Worm (Caenorhabditis elegans) whole organism, young adult: Measurements from ENCODE around the gene tbc-17.

Experiments
- B0019.2 ChIP-seq: fragments of 200-800 bp; sonication (Bioruptor generic); conservative IDR thresholded peaks from 2 replicates; pipeline ENCODE4 v1.3.6; 2022; ENCODE audit warnings: missing genetic modification reagents, missing genetic modification characterization, missing compliant biosample characterization
- B0261.1 ChIP-seq: sonication (generic microtip); optimal IDR thresholded peaks from 2 replicates; lab custom pipeline; 2016; ENCODE audit warnings: mild to moderate bottlenecking, missing genetic modification characterization, moderate library complexity, missing compliant biosample characterization
- C06A6.2 ChIP-seq: fragments of 200-800 bp; sonication (Bioruptor generic); conservative IDR thresholded peaks from 2 replicates; pipeline ENCODE4 v1.3.6; 2022; ENCODE audit warnings: missing genetic modification characterization, missing compliant biosample characterization
- F23B12.7 ChIP-seq: sonication (generic microtip); optimal IDR thresholded peaks from 2 replicates; lab custom pipeline; 2017; ENCODE audit warnings: missing genetic modification characterization, mild to moderate bottlenecking, missing compliant biosample characterization, antibody characterized with exemption, moderate library complexity; ENCODE audit not compliant: insufficient read depth
- F33H1.4 ChIP-seq: fragments of 200-800 bp; sonication (Bioruptor generic); IDR thresholded peaks from 2 replicates; pipeline ENCODE4 v1.3.6; 2022; ENCODE audit warnings: missing genetic modification reagents, missing genetic modification characterization, missing compliant biosample characterization
- F57C9.4 ChIP-seq: sonication (generic microtip); optimal IDR thresholded peaks from 2 replicates; lab custom pipeline; 2017; ENCODE audit warnings: mild to moderate bottlenecking, missing genetic modification characterization, missing compliant biosample characterization
- T26A5.8 ChIP-seq: sonication (generic microtip); optimal IDR thresholded peaks from 2 replicates; lab custom pipeline; 2016; ENCODE audit warnings: missing genetic modification characterization, missing compliant biosample characterization
- Y56A3A.18 ChIP-seq: fragments of 200-800 bp; sonication (Bioruptor generic); IDR thresholded peaks from 2 replicates; pipeline ENCODE4 v1.3.6; 2022; ENCODE audit warnings: missing genetic modification reagents, missing genetic modification characterization, missing compliant biosample characterization
- akir-1 ChIP-seq: fragments of 200-800 bp; sonication (Bioruptor generic); optimal IDR thresholded peaks from 2 replicates; lab custom pipeline; 2018; ENCODE audit warnings: mild to moderate bottlenecking, missing genetic modification characterization, moderate library complexity, missing compliant biosample characterization
- aptf-2 ChIP-seq: fragments of 200-800 bp; sonication (Bioruptor generic); conservative IDR thresholded peaks from 2 replicates; pipeline ENCODE4 v1.3.6; 2022; ENCODE audit warnings: missing genetic modification reagents, missing genetic modification characterization, missing compliant biosample characterization
- aptf-3 ChIP-seq: fragments of 200-800 bp; sonication (Bioruptor generic); IDR thresholded peaks from 2 replicates; pipeline ENCODE4 v1.3.6; 2022; ENCODE audit warnings: missing genetic modification characterization, missing compliant biosample characterization
- atf-7 ChIP-seq: sonication (generic microtip); optimal IDR thresholded peaks from 2 replicates; lab custom pipeline; 2017; ENCODE audit warnings: mild to moderate bottlenecking, missing genetic modification characterization, missing compliant biosample characterization
- attf-5 ChIP-seq: fragments of 200-800 bp; sonication (Bioruptor generic); optimal IDR thresholded peaks from 2 replicates; lab custom pipeline; 2018; ENCODE audit warnings: mild to moderate bottlenecking, missing genetic modification characterization, missing compliant biosample characterization
- cebp-1 ChIP-seq, 2 experiments: fragments of 200-800 bp in 1 of 2; sonication (Bioruptor generic) in 1 of 2; sonication (generic microtip) in 1 of 2; IDR thresholded peaks in 1 of 2; optimal IDR thresholded peaks in 1 of 2; 2 replicates each; pipeline versions ENCODE4 v1.3.6 to Lab custom; 2017 to 2022; ENCODE audit warnings: missing compliant biosample characterization in 2 of 2, missing genetic modification characterization in 2 of 2, mild to moderate bottlenecking in 1 of 2, missing genetic modification reagents in 1 of 2, moderate library complexity in 1 of 2
- ceh-27 ChIP-seq: fragments of 200-800 bp; sonication (Bioruptor generic); optimal IDR thresholded peaks from 2 replicates; lab custom pipeline; 2018; ENCODE audit warnings: mild to moderate bottlenecking, missing genetic modification characterization, moderate library complexity, missing compliant biosample characterization
- ceh-58 ChIP-seq: fragments of 200-800 bp; sonication (Bioruptor generic); IDR thresholded peaks from 2 replicates; pipeline ENCODE4 v1.3.6; 2022; ENCODE audit warnings: missing genetic modification characterization, missing compliant biosample characterization
- chd-7 ChIP-seq: sonication (generic microtip); optimal IDR thresholded peaks from 2 replicates; lab custom pipeline; 2016; ENCODE audit warnings: mild to moderate bottlenecking, missing genetic modification characterization, moderate library complexity, missing compliant biosample characterization
- dox-1 ChIP-seq: fragments of 200-800 bp; sonication (Bioruptor generic); IDR thresholded peaks from 2 replicates; pipeline ENCODE4 v1.3.6; 2022; ENCODE audit warnings: missing genetic modification reagents, missing genetic modification characterization, missing compliant biosample characterization
- egl-44 ChIP-seq: fragments of 200-800 bp; sonication (Bioruptor generic); IDR thresholded peaks from 2 replicates; pipeline ENCODE4 v1.3.6; 2022; ENCODE audit warnings: missing genetic modification reagents, missing genetic modification characterization, missing compliant biosample characterization
- hmg-1.2 ChIP-seq: fragments of 200-800 bp; sonication (Bioruptor generic); IDR thresholded peaks from 2 replicates; pipeline ENCODE4 v1.3.6; 2022; ENCODE audit warnings: missing genetic modification reagents, missing genetic modification characterization, missing compliant biosample characterization
- hsf-1 ChIP-seq: fragments of 200-800 bp; sonication (Bioruptor generic); IDR thresholded peaks from 2 replicates; pipeline ENCODE4 v1.3.6; 2022; ENCODE audit warnings: missing genetic modification reagents, missing genetic modification characterization, missing compliant biosample characterization
- lag-1 ChIP-seq: fragments of 200-800 bp; sonication (Bioruptor generic); IDR thresholded peaks from 2 replicates; pipeline ENCODE4 v1.3.6; 2022; ENCODE audit warnings: missing genetic modification reagents, missing genetic modification characterization, missing compliant biosample characterization
- nfya-1 ChIP-seq: sonication (generic microtip); optimal IDR thresholded peaks from 2 replicates; lab custom pipeline; 2017; ENCODE audit warnings: antibody characterized with exemption, missing compliant biosample characterization, missing genetic modification characterization, borderline replicate concordance; ENCODE audit not compliant: insufficient read depth
- nhr-80 ChIP-seq: sonication (generic microtip); optimal IDR thresholded peaks from 2 replicates; lab custom pipeline; 2016; ENCODE audit warnings: missing genetic modification characterization, missing compliant biosample characterization
- pha-4 ChIP-seq: fragments of 150-350 bp; sonication (generic microtip); optimal IDR thresholded peaks from 2 replicates; lab custom pipeline; 2014; ENCODE audit warnings: missing biosample characterization, missing genetic modification reagents, missing genetic modification characterization
- rcor-1 ChIP-seq: fragments of 200-800 bp; sonication (Bioruptor generic); IDR thresholded peaks from 2 replicates; pipeline ENCODE4 v1.3.6; 2022; ENCODE audit warnings: missing genetic modification reagents, missing genetic modification characterization, missing compliant biosample characterization
- rpc-1 ChIP-seq, 2 experiments: fragments of 150-350 bp in 1 of 2; sonication (generic microtip) in 1 of 2; optimal IDR thresholded peaks; 2 replicates each; lab custom pipeline; 2014 to 2018; ENCODE audit warnings: missing biosample characterization in 1 of 2, missing genetic modification characterization in 1 of 2, missing genetic modification reagents in 1 of 2, missing genotype in 1 of 2
- somi-1 ChIP-seq: fragments of 200-800 bp; sonication (Bioruptor generic); optimal IDR thresholded peaks from 2 replicates; lab custom pipeline; 2018; ENCODE audit warnings: mild to moderate bottlenecking, missing genetic modification characterization, missing compliant biosample characterization
- sptf-2 ChIP-seq: fragments of 200-800 bp; sonication (Bioruptor generic); optimal IDR thresholded peaks from 2 replicates; lab custom pipeline; 2018; ENCODE audit warnings: mild to moderate bottlenecking, missing genetic modification characterization, missing compliant biosample characterization
- tlf-1 ChIP-seq: fragments of 200-800 bp; sonication (Bioruptor generic); optimal IDR thresholded peaks from 2 replicates; lab custom pipeline; 2018; ENCODE audit warnings: mild to moderate bottlenecking, missing genetic modification characterization, missing compliant biosample characterization
- zfh-2 ChIP-seq: fragments of 200-800 bp; sonication (Bioruptor generic); conservative IDR thresholded peaks from 2 replicates; pipeline ENCODE4 v1.3.6; 2022; ENCODE audit warnings: missing genetic modification reagents, missing genetic modification characterization, missing compliant biosample characterization
- ztf-18 ChIP-seq: sonication (generic microtip); optimal IDR thresholded peaks from 2 replicates; lab custom pipeline; 2016; ENCODE audit warnings: missing genotype, mild to moderate bottlenecking, missing genetic modification characterization, missing compliant biosample characterization
- ztf-22 ChIP-seq: fragments of 200-800 bp; sonication (Bioruptor generic); optimal IDR thresholded peaks from 2 replicates; lab custom pipeline; 2018; ENCODE audit warnings: mild to moderate bottlenecking, missing genetic modification characterization, moderate library complexity, missing compliant biosample characterization

tbc-17 gene

ce11 chrII:12690905-12691304 is 3.3 kb upstream of the tbc-17 start:
- TF ChIP-seq F23B12.7 (tag; lab: Kevin White, UChicago) (no peak), pha-4 (no peak), sptf-2 (GFP tag; lab: Kevin White, UChicago) (no peak), hsf-1 (GFP tag; lab: Robert Waterston, UW) (no peak), hmg-1.2 (GFP tag; lab: Robert Waterston, UW) (no peak), somi-1 (GFP tag; lab: Kevin White, UChicago) (no peak), C06A6.2 (GFP tag; lab: Robert Waterston, UW) (no peak), T26A5.8 (tag; lab: Kevin White, UChicago) (no peak), ztf-18 (tag; lab: Kevin White, UChicago) (no peak), Y56A3A.18 (GFP tag; lab: Robert Waterston, UW) (no peak), F57C9.4 (tag; lab: Kevin White, UChicago) (no peak), ceh-58 (GFP tag; lab: Robert Waterston, UW) (no peak), chd-7 (tag; lab: Kevin White, UChicago) (no peak), rpc-1 (optimal IDR thresholded peaks at IDR 0.05; lab: Kevin White, UChicago) (no peak), rpc-1 (tag; optimal IDR thresholded peaks at IDR 0.05; lab: Kevin White, UChicago) (no peak), akir-1 (GFP tag; lab: Kevin White, UChicago) (no peak)

- no peak for TF ChIP-seq cebp-1 (GFP tag; IDR thresholded peaks at IDR 0.05; lab: Robert Waterston, UW)
- peak; percentile 12 for TF ChIP-seq cebp-1 (tag; optimal IDR thresholded peaks at IDR 0.05; lab: Kevin White, UChicago)
- TF ChIP-seq nhr-80 (tag; lab: Kevin White, UChicago): peak; percentile 26
- no peak for TF ChIP-seq nfya-1 (tag; lab: Kevin White, UChicago)
- TF ChIP-seq attf-5: peak; percentile 26
These were observed 2.9 kb upstream of the tbc-17 start for ce11 chrII:12691351-12691750.

ce11 chrII:12692694-12693093 is 1.5 kb upstream of the tbc-17 start:
- TF ChIP-seq B0019.2 (no peak), B0261.1 (tag; lab: Kevin White, UChicago) (no peak), egl-44 (GFP tag; lab: Robert Waterston, UW) (no peak), tlf-1 (GFP tag; lab: Kevin White, UChicago) (no peak), aptf-2 (GFP tag; lab: Robert Waterston, UW) (no peak), dox-1 (GFP tag; lab: Robert Waterston, UW) (no peak), ceh-27 (GFP tag; lab: Kevin White, UChicago) (no peak), rcor-1 (GFP tag; lab: Robert Waterston, UW) (no peak), sptf-2 (GFP tag; lab: Kevin White, UChicago) (no peak), F33H1.4 (no peak), ztf-22 (GFP tag; lab: Kevin White, UChicago) (no peak), lag-1 (no peak)
- TF ChIP-seq, all 124 proteins: peak for 0

ce11 chrII:12696116-12696515 is 1.9 kb downstream of the tbc-17 start:
- TF ChIP-seq zfh-2 (GFP tag; lab: Robert Waterston, UW) (peak; percentile 64), aptf-3 (GFP tag; lab: Robert Waterston, UW) (no peak), atf-7 (tag; lab: Kevin White, UChicago) (no peak)
- TF ChIP-seq, all 124 proteins: peak for 1
